Worm (Caenorhabditis elegans) whole organism, late embryonic: ENCODE results near the gene T22E5.6.

Source experiments
- C38D4.7 ChIP-seq: fragments of 200-800 bp; sonication (Bioruptor generic); optimal IDR thresholded peaks from 2 replicates; lab custom pipeline; 2018; ENCODE audit warnings: mild to moderate bottlenecking, missing genetic modification characterization, moderate library complexity, missing compliant biosample characterization
- K09A11.1 ChIP-seq: sonication (generic microtip); optimal IDR thresholded peaks from 2 replicates; lab custom pipeline; 2017; ENCODE audit warnings: antibody characterized with exemption, mild to moderate bottlenecking, missing genetic modification characterization, missing compliant biosample characterization; ENCODE audit not compliant: insufficient read depth
- T23F11.4 ChIP-seq: fragments of 200-800 bp; sonication (Bioruptor generic); optimal IDR thresholded peaks from 2 replicates; lab custom pipeline; 2018; ENCODE audit warnings: mild to moderate bottlenecking, missing genetic modification characterization, missing compliant biosample characterization
- Y22D7AL.16 ChIP-seq: sonication (generic microtip); optimal IDR thresholded peaks from 2 replicates; lab custom pipeline; 2016; ENCODE audit warnings: missing genetic modification characterization, missing compliant biosample characterization
- ahr-1 ChIP-seq: sonication (generic microtip); optimal IDR thresholded peaks from 2 replicates; lab custom pipeline; 2016; ENCODE audit warnings: missing genetic modification characterization, missing compliant biosample characterization
- ceh-14 ChIP-seq: sonication (generic microtip); optimal IDR thresholded peaks from 2 replicates; lab custom pipeline; 2016; ENCODE audit warnings: missing genotype, missing genetic modification characterization, missing compliant biosample characterization
- ceh-19 ChIP-seq: fragments of 200-800 bp; sonication (Bioruptor generic); optimal IDR thresholded peaks from 2 replicates; lab custom pipeline; 2018; ENCODE audit warnings: mild to moderate bottlenecking, missing genetic modification characterization, missing compliant biosample characterization
- ceh-2 ChIP-seq: sonication (generic microtip); optimal IDR thresholded peaks from 2 replicates; lab custom pipeline; 2016; ENCODE audit warnings: missing genotype, missing genetic modification characterization, missing compliant biosample characterization
- ceh-22 ChIP-seq: sonication (generic microtip); optimal IDR thresholded peaks from 2 replicates; lab custom pipeline; 2017; ENCODE audit warnings: missing biosample characterization, missing genetic modification characterization
- ceh-24 ChIP-seq: sonication (generic microtip); optimal IDR thresholded peaks from 2 replicates; lab custom pipeline; 2016; ENCODE audit warnings: mild to moderate bottlenecking, missing genetic modification characterization, missing compliant biosample characterization
- ceh-34 ChIP-seq: sonication (generic microtip); optimal IDR thresholded peaks from 2 replicates; lab custom pipeline; 2016; ENCODE audit warnings: mild to moderate bottlenecking, missing genetic modification characterization, missing compliant biosample characterization
- ceh-45 ChIP-seq: fragments of 200-800 bp; sonication (Bioruptor generic); IDR thresholded peaks from 2 replicates; pipeline ENCODE4 v1.3.6; 2022; ENCODE audit warnings: missing genetic modification reagents, missing genetic modification characterization, missing compliant biosample characterization
- ceh-48 ChIP-seq: sonication (generic microtip); optimal IDR thresholded peaks from 2 replicates; lab custom pipeline; 2016; ENCODE audit warnings: missing genetic modification characterization, inconsistent platforms, missing compliant biosample characterization
- che-1 ChIP-seq: sonication (generic microtip); optimal IDR thresholded peaks from 2 replicates; lab custom pipeline; 2016; ENCODE audit warnings: mild to moderate bottlenecking, missing genetic modification characterization, missing compliant biosample characterization
- elt-2 ChIP-seq: sonication (generic microtip); optimal IDR thresholded peaks from 2 replicates; lab custom pipeline; 2016; ENCODE audit warnings: missing genetic modification reagents, missing genetic modification characterization, missing compliant biosample characterization
- elt-4 ChIP-seq: sonication (generic microtip); optimal IDR thresholded peaks from 2 replicates; lab custom pipeline; 2016; ENCODE audit warnings: missing genetic modification characterization, missing compliant biosample characterization
- fkh-10 ChIP-seq: fragments of 150-350 bp; optimal IDR thresholded peaks from 2 replicates; lab custom pipeline; 2014; ENCODE audit warnings: missing biosample characterization, missing genetic modification reagents, missing genetic modification characterization
- fkh-6 ChIP-seq: sonication (generic microtip); optimal IDR thresholded peaks from 2 replicates; lab custom pipeline; 2016; ENCODE audit warnings: missing genetic modification characterization, missing compliant biosample characterization
- gmeb-2 ChIP-seq: sonication (generic microtip); optimal IDR thresholded peaks from 2 replicates; lab custom pipeline; 2016; ENCODE audit warnings: missing genetic modification characterization, inconsistent platforms, missing compliant biosample characterization
- hlh-13 ChIP-seq: fragments of 200-800 bp; sonication (Bioruptor generic); optimal IDR thresholded peaks from 2 replicates; lab custom pipeline; 2018; ENCODE audit warnings: mild to moderate bottlenecking, missing genetic modification characterization, missing compliant biosample characterization
- hlh-8 ChIP-seq: sonication (generic microtip); optimal IDR thresholded peaks from 2 replicates; lab custom pipeline; 2016; ENCODE audit warnings: missing genotype, missing genetic modification characterization, missing compliant biosample characterization
- lim-6 ChIP-seq: sonication (generic microtip); optimal IDR thresholded peaks from 2 replicates; lab custom pipeline; 2016; ENCODE audit warnings: missing genetic modification characterization, missing compliant biosample characterization
- lin-11 ChIP-seq: fragments of 200-800 bp; sonication (Bioruptor generic); optimal IDR thresholded peaks from 2 replicates; lab custom pipeline; 2018; ENCODE audit warnings: mild to moderate bottlenecking, missing genetic modification characterization, missing compliant biosample characterization
- madf-2 ChIP-seq: sonication (generic microtip); optimal IDR thresholded peaks from 2 replicates; lab custom pipeline; 2017; ENCODE audit warnings: missing genetic modification characterization, missing compliant biosample characterization
- mec-3 ChIP-seq: sonication (generic microtip); optimal IDR thresholded peaks from 2 replicates; lab custom pipeline; 2016; ENCODE audit warnings: borderline replicate concordance, missing genetic modification characterization, missing compliant biosample characterization
- nhr-11 ChIP-seq: fragments of 150-350 bp; optimal IDR thresholded peaks from 2 replicates; lab custom pipeline; 2014; ENCODE audit warnings: missing biosample characterization, missing genetic modification characterization
- nhr-232 ChIP-seq: sonication (generic microtip); optimal IDR thresholded peaks from 2 replicates; lab custom pipeline; 2016; ENCODE audit warnings: missing genetic modification characterization, missing compliant biosample characterization
- odd-2 ChIP-seq: sonication (generic microtip); optimal IDR thresholded peaks from 2 replicates; lab custom pipeline; 2017; ENCODE audit warnings: antibody characterized with exemption, mild to moderate bottlenecking, missing genetic modification characterization, missing compliant biosample characterization
- pat-9 ChIP-seq: fragments of 200-800 bp; sonication (Bioruptor generic); optimal IDR thresholded peaks from 2 replicates; lab custom pipeline; 2018; ENCODE audit warnings: mild to moderate bottlenecking, missing genetic modification characterization, moderate library complexity, missing compliant biosample characterization
- pqm-1 ChIP-seq: sonication (generic microtip); optimal IDR thresholded peaks from 2 replicates; lab custom pipeline; 2016; ENCODE audit warnings: missing genetic modification characterization, missing compliant biosample characterization
- rnt-1 ChIP-seq: sonication (generic microtip); optimal IDR thresholded peaks from 2 replicates; lab custom pipeline; 2016; ENCODE audit warnings: missing genetic modification characterization, missing compliant biosample characterization
- sdc-2 ChIP-seq: sonication (generic microtip); optimal IDR thresholded peaks from 2 replicates; lab custom pipeline; 2016; ENCODE audit warnings: missing genotype, missing genetic modification characterization, missing compliant biosample characterization
- ttx-3 ChIP-seq: sonication (generic microtip); optimal IDR thresholded peaks from 2 replicates; lab custom pipeline; 2016; ENCODE audit warnings: missing genetic modification reagents, missing genetic modification characterization, missing compliant biosample characterization
- unc-42 ChIP-seq: sonication (generic microtip); optimal IDR thresholded peaks from 2 replicates; lab custom pipeline; 2016; ENCODE audit warnings: missing genotype, missing genetic modification characterization, missing compliant biosample characterization
- unc-55 ChIP-seq: sonication (generic microtip); optimal IDR thresholded peaks from 2 replicates; lab custom pipeline; 2017; ENCODE audit warnings: missing biosample characterization, missing genetic modification reagents, missing genetic modification characterization
- zip-5 ChIP-seq: sonication (generic microtip); optimal IDR thresholded peaks from 2 replicates; lab custom pipeline; 2016; ENCODE audit warnings: missing genetic modification characterization, missing compliant biosample characterization
- ztf-16 ChIP-seq: sonication (generic microtip); optimal IDR thresholded peaks from 2 replicates; lab custom pipeline; 2017; ENCODE audit warnings: missing genetic modification characterization, missing compliant biosample characterization

T22E5.6 gene

DNA sequence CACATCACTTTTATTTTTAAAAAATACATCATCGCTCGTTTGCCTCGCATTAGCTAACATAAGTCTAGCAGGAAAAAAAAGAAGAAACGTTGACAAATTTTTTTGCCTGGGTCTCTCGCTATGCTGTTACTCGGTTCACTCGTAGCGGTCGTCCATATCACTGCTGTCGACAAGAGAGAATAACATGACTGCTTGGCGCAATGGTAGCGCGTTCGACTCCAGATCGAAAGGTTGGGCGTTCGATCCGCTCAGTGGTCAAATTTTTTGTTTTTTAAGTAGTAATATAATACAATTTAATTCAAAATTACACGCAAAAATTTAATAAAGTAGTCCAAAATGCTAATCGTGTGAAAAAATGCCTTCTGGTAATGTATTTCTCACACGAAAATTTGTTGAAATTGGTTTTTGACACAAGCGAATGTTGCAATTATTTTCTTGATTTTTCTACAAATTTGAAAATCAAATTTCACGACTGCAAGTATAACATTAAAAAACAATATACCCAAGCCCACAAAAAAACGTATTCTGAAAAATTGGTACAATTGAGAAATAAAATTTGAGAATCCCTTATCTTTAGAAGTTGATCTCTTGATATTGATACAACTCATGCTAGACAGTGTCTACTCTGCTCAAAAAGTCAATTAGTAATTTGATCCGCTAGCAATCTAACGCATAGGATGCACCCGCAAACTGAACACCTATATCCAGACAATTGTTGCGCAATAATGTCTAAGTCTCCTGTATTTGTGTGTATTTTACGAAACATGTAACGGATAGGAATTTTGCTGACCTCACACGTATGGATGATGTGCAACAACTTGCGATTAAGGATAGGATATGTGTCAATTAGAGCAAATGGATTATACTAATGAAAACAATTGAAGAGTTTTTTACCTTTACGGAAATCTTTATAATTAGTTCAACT lies 44.8 kb downstream of the T22E5.6 start (continued):
- TF ChIP-seq C38D4.7 (peak; percentile 65), hlh-8 (tag; lab: Kevin White, UChicago) (peak; percentile 59), Y22D7AL.16 (tag; lab: Kevin White, UChicago) (peak; percentile 62), ceh-22 (no peak), ceh-48 (peak; percentile 55), unc-42 (no peak), lin-11 (tag; lab: Kevin White, UChicago) (peak; percentile 70), sdc-2 (tag; lab: Kevin White, UChicago) (peak; percentile 70), unc-55 (no peak), nhr-11 (tag; lab: Kevin White, UChicago) (no peak), ceh-14 (peak; percentile 81), ceh-45 (GFP tag; lab: Robert Waterston, UW) (peak; percentile 64; the same call in 1 of the 2 replicates), pat-9 (tag; lab: Kevin White, UChicago) (peak; percentile 68), elt-4 (tag; lab: Kevin White, UChicago) (no peak), rnt-1 (tag; lab: Kevin White, UChicago) (peak; percentile 7), lim-6 (tag; lab: Kevin White, UChicago) (no peak), ceh-34 (no peak), che-1 (tag; lab: Kevin White, UChicago) (peak; percentile 80), fkh-6 (tag; lab: Kevin White, UChicago) (peak; percentile 6), nhr-232 (tag; lab: Kevin White, UChicago) (peak; percentile 45), zip-5 (tag; lab: Kevin White, UChicago) (peak; percentile 49), K09A11.1 (tag; lab: Kevin White, UChicago) (no peak), T23F11.4 (GFP tag; lab: Kevin White, UChicago) (peak; percentile 49), gmeb-2 (tag; lab: Kevin White, UChicago) (peak; percentile 77), ahr-1 (no peak), ceh-24 (tag; lab: Kevin White, UChicago) (peak; percentile 51)
- TF ChIP-seq, all 69 proteins: peak for 48

DNA sequence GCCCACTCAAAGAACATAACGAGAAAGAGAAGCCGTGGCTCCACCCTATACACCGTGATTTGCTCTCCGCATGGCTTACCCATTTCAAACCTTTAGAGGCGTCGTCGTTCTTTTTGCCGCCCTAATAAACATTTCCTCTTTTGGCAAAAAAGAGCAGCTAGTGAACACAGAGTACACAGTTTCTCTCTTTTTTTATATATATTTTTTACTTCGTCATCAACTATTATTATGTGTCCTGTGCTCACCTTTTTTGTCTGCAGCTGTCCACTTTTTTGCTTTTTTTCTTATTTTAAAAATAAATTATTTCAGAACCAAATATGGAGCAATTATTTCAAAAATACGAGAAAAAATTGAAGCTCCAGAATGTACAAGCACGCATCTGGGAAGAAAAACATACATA lies 46.5 kb downstream of the T22E5.6 start, which contains the start of gene C03B1.2:
TSS of gene C03B1.2 (plus strand) at position 301 of the 400 bp plus-strand sequence.
- TF ChIP-seq ceh-14 (no peak), elt-4 (tag; lab: Kevin White, UChicago) (no peak), ceh-19 (GFP tag; lab: Kevin White, UChicago) (no peak), mec-3 (no peak), hlh-13 (GFP tag; lab: Kevin White, UChicago) (no peak), ttx-3 (tag; lab: Kevin White, UChicago) (no peak), hlh-8 (tag; lab: Kevin White, UChicago) (no peak)

DNA sequence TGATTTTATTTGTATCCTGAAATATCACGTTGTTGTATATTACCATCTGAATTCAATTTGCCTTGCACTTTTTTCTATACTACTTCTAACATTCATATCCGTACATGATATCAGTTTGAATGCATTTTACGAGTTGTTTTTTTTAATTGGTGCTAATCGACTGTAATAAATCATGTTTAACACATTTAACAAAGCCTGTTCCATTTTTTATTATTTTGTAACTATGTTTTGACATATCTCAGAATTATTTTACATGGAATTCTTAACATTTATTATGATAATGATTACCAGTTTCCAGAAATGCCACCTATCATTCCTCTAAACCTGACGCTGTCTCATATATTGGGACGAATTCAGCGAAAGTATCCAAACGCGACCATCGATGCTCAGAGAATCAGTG lies 50.5 kb downstream of the T22E5.6 start, which contains the start of gene C03B1.3:
TSS of gene C03B1.3 (plus strand) at position 301 of the 400 bp plus-strand sequence.
- TF ChIP-seq elt-2 (tag; lab: Kevin White, UChicago), result no peak
- no peak for TF ChIP-seq ceh-22
- no peak for TF ChIP-seq madf-2 (tag; lab: Kevin White, UChicago)
- TF ChIP-seq odd-2 (tag; lab: Kevin White, UChicago), result no peak
- no peak for TF ChIP-seq pqm-1 (tag; lab: Kevin White, UChicago)
- no peak for TF ChIP-seq pat-9 (tag; lab: Kevin White, UChicago)
- TF ChIP-seq, all 69 proteins: peak for 0

DNA sequence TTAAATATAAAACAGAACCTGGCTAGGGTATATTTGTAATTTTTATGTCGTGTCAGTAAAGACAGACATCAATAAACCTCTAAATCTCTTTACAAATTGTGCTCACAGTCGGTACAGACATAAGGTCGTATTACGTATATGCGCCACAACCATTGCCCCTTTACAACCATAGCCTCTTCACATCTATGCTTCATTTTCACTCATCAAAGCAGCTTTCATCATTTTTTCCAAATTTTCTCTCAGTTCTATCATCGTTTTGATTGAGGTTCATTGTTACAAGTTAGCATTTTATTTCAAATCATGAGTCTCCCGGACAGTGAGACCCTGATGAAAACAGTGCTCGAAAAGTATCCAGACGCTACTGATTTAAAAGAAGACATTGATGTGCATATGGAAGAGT lies 52.0 kb downstream of the T22E5.6 start, which contains the start of gene C03B1.4:
TSS of gene C03B1.4 (plus strand) at position 301 of the 400 bp plus-strand sequence.
- TF ChIP-seq T23F11.4 (GFP tag; lab: Kevin White, UChicago), result no peak
- no peak for TF ChIP-seq fkh-10 (GFP tag; lab: Kevin White, UChicago)
- TF ChIP-seq ceh-2 (tag; lab: Kevin White, UChicago), result no peak
- no peak for TF ChIP-seq ztf-16
